Fruit fly (Drosophila melanogaster): Measurements from ENCODE around the gene CG9743.

DNA sequence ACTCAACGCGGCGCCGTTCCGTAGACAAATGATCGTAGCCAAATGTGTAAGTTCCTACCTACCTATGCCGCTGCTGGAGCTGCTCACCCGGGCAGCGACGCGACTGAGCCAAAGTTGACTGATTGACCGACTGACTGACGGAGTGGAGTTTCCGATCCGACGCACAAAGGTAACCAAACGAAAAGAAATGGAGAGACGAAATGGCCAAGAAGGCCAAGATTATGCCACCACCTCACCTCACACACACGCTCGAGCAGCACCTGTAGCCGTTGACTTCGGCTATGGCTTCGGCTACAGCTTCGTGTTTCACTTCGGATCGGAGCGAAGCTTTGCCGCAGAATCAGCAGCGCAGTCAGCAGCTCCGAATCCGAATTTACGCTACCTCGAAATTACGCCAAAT lies 11.8 kb downstream of the CG9743 start, which contains the start of gene CG9747:
- no peak for TF ChIP-seq sob (GFP tag; IDR thresholded peaks at IDR 0.05)
- 0 out of 3 replicates have a peak, but pooled peaks have one; percentile 25 for TF ChIP-seq zen2 (GFP tag; IDR thresholded peaks at IDR 0.05; ENCODE audit: partially characterized antibody)
- TF ChIP-seq CG3995 (GFP tag; optimal IDR thresholded peaks at IDR 0.05): no peak
- TF ChIP-seq NK7.1 (GFP tag; optimal IDR thresholded peaks at IDR 0.05): no peak
- TF ChIP-seq CG4820 (GFP tag; optimal IDR thresholded peaks at IDR 0.05): no peak
- no peak for TF ChIP-seq CG4854 (GFP tag; optimal IDR thresholded peaks at IDR 0.05)
- no peak for TF ChIP-seq CG1602 (GFP tag; optimal IDR thresholded peaks at IDR 0.05)
- no peak for TF ChIP-seq toy (GFP tag; IDR thresholded peaks at IDR 0.05)
- TF ChIP-seq sug (tag; optimal IDR thresholded peaks at IDR 0.05): no peak
- TF ChIP-seq fru (optimal IDR thresholded peaks at IDR 0.05): no peak
- TF ChIP-seq mam (GFP tag; optimal IDR thresholded peaks at IDR 0.05): no peak
- TF ChIP-seq zfh2 (GFP tag; optimal IDR thresholded peaks at IDR 0.05): no peak
- TF ChIP-seq Hr3 (GFP tag; optimal IDR thresholded peaks at IDR 0.05): no peak
- no peak for TF ChIP-seq dmrt11E (tag; optimal IDR thresholded peaks at IDR 0.05)

Measured in whole organism, embryonic.